Fruit fly (Drosophila melanogaster) whole organism, embryonic: ENCODE measurements around the gene smash.
A peak's percentile ranks its signal among the peaks of the same experiment; 100 is the strongest.

ENCODE experiments used
- Aef1 ChIP-seq: fragments of 200-800 bp; sonication (Bioruptor generic); IDR thresholded peaks from 3 replicates; pipeline ENCODE4 v1.3.6; 2022; ENCODE audit warnings: missing biosample characterization, missing genetic modification characterization
- B-H1 ChIP-seq: fragments of 200-800 bp; sonication (Bioruptor generic); IDR thresholded peaks from 3 replicates; pipeline ENCODE4 v1.3.6; 2022; ENCODE audit warnings: missing biosample characterization, missing genetic modification characterization
- CG11085 ChIP-seq: fragments of 200-800 bp; sonication (Bioruptor generic); IDR thresholded peaks from 2 replicates; pipeline ENCODE4 v1.3.6; 2022; ENCODE audit warnings: missing biosample characterization, missing genetic modification characterization
- CG11398 ChIP-seq: fragments of 200-800 bp; sonication (Bioruptor generic); optimal IDR thresholded peaks from 2 replicates; lab custom pipeline; 2016; ENCODE audit warnings: missing biosample characterization, missing genetic modification characterization
- CG11723 ChIP-seq: fragments of 200-800 bp; sonication (Bioruptor generic); optimal IDR thresholded peaks from 2 replicates; lab custom pipeline; 2017; ENCODE audit warnings: missing biosample characterization, mild to moderate bottlenecking, missing genetic modification characterization
- CG12391 ChIP-seq: fragments of 200-800 bp; sonication (Bioruptor generic); optimal IDR thresholded peaks from 3 replicates; lab custom pipeline; 2018; ENCODE audit warnings: missing biosample characterization, mild to moderate bottlenecking, missing genetic modification characterization, moderate library complexity
- CG13775 ChIP-seq: fragments of 200-800 bp; sonication (Bioruptor generic); optimal IDR thresholded peaks from 3 replicates; lab custom pipeline; 2017; ENCODE audit warnings: missing biosample characterization, mild to moderate bottlenecking, missing genetic modification characterization
- CG15696 ChIP-seq: fragments of 200-800 bp; sonication (Bioruptor generic); optimal IDR thresholded peaks from 2 replicates; lab custom pipeline; 2019; ENCODE audit warnings: missing biosample characterization, mild to moderate bottlenecking, missing genetic modification characterization, moderate library complexity
- CG16779 ChIP-seq: fragments of 200-800 bp; sonication (Bioruptor generic); IDR thresholded peaks from 2 replicates; pipeline ENCODE4 v1.3.6; 2022; ENCODE audit warnings: missing biosample characterization, missing genetic modification characterization
- CG30431 ChIP-seq: fragments of 200-800 bp; sonication (Bioruptor generic); optimal IDR thresholded peaks from 2 replicates; lab custom pipeline; 2017; ENCODE audit warnings: missing biosample characterization, missing genetic modification characterization
- CG31388 ChIP-seq: fragments of 200-800 bp; sonication (Bioruptor generic); optimal IDR thresholded peaks from 2 replicates; lab custom pipeline; 2016; ENCODE audit warnings: missing biosample characterization, missing genetic modification characterization
- CG32767 ChIP-seq: fragments of 200-800 bp; sonication (Bioruptor generic); IDR thresholded peaks from 2 replicates; pipeline ENCODE4 v1.3.6; 2022; ENCODE audit warnings: missing biosample characterization, missing genetic modification characterization
- CG34376 ChIP-seq: fragments of 200-800 bp; sonication (Bioruptor generic); optimal IDR thresholded peaks from 2 replicates; lab custom pipeline; 2018; ENCODE audit warnings: missing biosample characterization, mild to moderate bottlenecking, missing genetic modification characterization
- CG3838 ChIP-seq: fragments of 200-800 bp; sonication (Bioruptor generic); optimal IDR thresholded peaks from 3 replicates; lab custom pipeline; 2016; ENCODE audit warnings: missing biosample characterization, missing genetic modification characterization
- CG7745 ChIP-seq: fragments of 200-800 bp; sonication (Bioruptor generic); optimal IDR thresholded peaks from 2 replicates; lab custom pipeline; 2018; ENCODE audit warnings: missing biosample characterization, mild to moderate bottlenecking, missing genetic modification characterization, moderate library complexity
- CG7963 ChIP-seq: fragments of 200-800 bp; sonication (Bioruptor generic); IDR thresholded peaks from 3 replicates; pipeline ENCODE4 v1.3.6; 2022; ENCODE audit warnings: missing biosample characterization, missing genetic modification characterization; ENCODE audit not compliant: partially characterized antibody
- CoRest ChIP-seq: fragments of 200-800 bp; sonication (Bioruptor generic); optimal IDR thresholded peaks from 3 replicates; lab custom pipeline; 2018; ENCODE audit warnings: missing biosample characterization, mild to moderate bottlenecking, missing genetic modification characterization, moderate library complexity
- D ChIP-seq, 2 experiments: fragments of 200-800 bp in 1 of 2; fragments of >200 bp in 1 of 2; sonication (Bioruptor generic) in 1 of 2; optimal IDR thresholded peaks; 2 replicates in 1 of 2; 3 replicates in 1 of 2; lab custom pipeline; 2017; ENCODE audit warnings: mild to moderate bottlenecking in 1 of 2, missing biosample characterization in 1 of 2, missing genetic modification characterization in 1 of 2, missing genetic modification reagents in 1 of 2
- D19A ChIP-seq: fragments of 200-800 bp; optimal IDR thresholded peaks from 3 replicates; lab custom pipeline; 2019; ENCODE audit warnings: missing biosample characterization, mild to moderate bottlenecking, missing genetic modification characterization, moderate library complexity
- Dref ChIP-seq: fragments of 200-800 bp; sonication (Bioruptor generic); IDR thresholded peaks from 2 replicates; pipeline ENCODE4 v1.3.6; 2022; ENCODE audit warnings: missing biosample characterization, missing genetic modification characterization
- GATAe ChIP-seq: fragments of 200-800 bp; sonication (Bioruptor generic); conservative IDR thresholded peaks from 2 replicates; pipeline ENCODE4 v1.3.6; 2022; ENCODE audit warnings: missing biosample characterization, missing genetic modification characterization
- Hr51 ChIP-seq, 2 experiments: fragments of 200-800 bp; sonication (Bioruptor generic); optimal IDR thresholded peaks; 2 replicates in 1 of 2; 3 replicates in 1 of 2; lab custom pipeline; 2016 to 2018; ENCODE audit warnings: missing biosample characterization in 2 of 2, missing genetic modification characterization in 2 of 2, mild to moderate bottlenecking in 1 of 2, moderate library complexity in 1 of 2
- Lhr ChIP-seq: fragments of 200-800 bp; sonication (Bioruptor generic); optimal IDR thresholded peaks from 3 replicates; lab custom pipeline; 2017; ENCODE audit warnings: mild to moderate bottlenecking, missing biosample characterization, missing genetic modification reagents, missing genetic modification characterization
- Lpt ChIP-seq: fragments of >200 bp; optimal IDR thresholded peaks from 2 replicates; lab custom pipeline; 2018; ENCODE audit warnings: missing biosample characterization, missing genetic modification characterization
- MBD-R2 ChIP-seq: fragments of 200-800 bp; sonication (Bioruptor generic); IDR thresholded peaks from 2 replicates; pipeline ENCODE4 v1.3.6; 2022; ENCODE audit warnings: missing biosample characterization, missing genetic modification characterization
- NC2β ChIP-seq: fragments of 200-800 bp; sonication (Bioruptor generic); optimal IDR thresholded peaks from 2 replicates; lab custom pipeline; 2016; ENCODE audit warnings: missing biosample characterization, missing genetic modification characterization
- NFAT ChIP-seq: fragments of 200-800 bp; sonication (Bioruptor generic); IDR thresholded peaks from 2 replicates; pipeline ENCODE4 v1.3.6; 2022; ENCODE audit warnings: missing biosample characterization, missing genetic modification characterization
- NfI ChIP-seq: fragments of 200-800 bp; sonication (Bioruptor generic); optimal IDR thresholded peaks from 3 replicates; lab custom pipeline; 2018; ENCODE audit warnings: missing biosample characterization, mild to moderate bottlenecking, missing genetic modification characterization, moderate library complexity
- Ravus ChIP-seq: fragments of 200-800 bp; sonication (Bioruptor generic); IDR thresholded peaks from 2 replicates; pipeline ENCODE4 v1.3.6; 2022; ENCODE audit warnings: missing biosample characterization, missing genetic modification characterization
- Side ChIP-seq: fragments of 200-800 bp; sonication (Bioruptor generic); optimal IDR thresholded peaks from 2 replicates; lab custom pipeline; 2016; ENCODE audit warnings: missing biosample characterization, missing genetic modification characterization
- ab ChIP-seq: fragments of 200-800 bp; sonication (Bioruptor generic); optimal IDR thresholded peaks from 2 replicates; lab custom pipeline; 2016; ENCODE audit warnings: missing biosample characterization, missing genetic modification characterization
- ase ChIP-seq: fragments of 200-800 bp; sonication (Bioruptor generic); IDR thresholded peaks from 3 replicates; pipeline ENCODE4 v1.3.6; 2022; ENCODE audit warnings: missing biosample characterization, missing genetic modification characterization
- bsh ChIP-seq, 2 experiments: fragments of 200-800 bp; sonication (Bioruptor generic); optimal IDR thresholded peaks; 2 replicates each; lab custom pipeline; 2017 to 2018; ENCODE audit warnings: mild to moderate bottlenecking in 2 of 2, missing biosample characterization in 2 of 2, missing genetic modification characterization in 2 of 2, moderate library complexity in 1 of 2
- cato ChIP-seq: fragments of 200-800 bp; sonication (Bioruptor generic); optimal IDR thresholded peaks from 2 replicates; lab custom pipeline; 2016; ENCODE audit warnings: missing biosample characterization, missing genetic modification characterization, borderline replicate concordance
- cwo ChIP-seq: fragments of 200-800 bp; sonication (Bioruptor generic); optimal IDR thresholded peaks from 3 replicates; lab custom pipeline; 2017; ENCODE audit warnings: missing biosample characterization, missing genetic modification characterization, mild to moderate bottlenecking, moderate library complexity, missing genetic modification reagents
- dan ChIP-seq: fragments of 200-800 bp; sonication (Bioruptor generic); IDR thresholded peaks from 2 replicates; pipeline ENCODE4 v1.3.6; 2022; ENCODE audit warnings: missing biosample characterization, missing genetic modification characterization
- eyg ChIP-seq: fragments of 200-800 bp; sonication (Bioruptor generic); optimal IDR thresholded peaks from 3 replicates; lab custom pipeline; 2016; ENCODE audit warnings: missing biosample characterization, missing genetic modification characterization
- gcm2 ChIP-seq: fragments of 200-800 bp; sonication (Bioruptor generic); optimal IDR thresholded peaks from 2 replicates; lab custom pipeline; 2016; ENCODE audit warnings: missing biosample characterization, missing genetic modification characterization
- gfzf ChIP-seq: fragments of 200-800 bp; sonication (Bioruptor generic); optimal IDR thresholded peaks from 2 replicates; lab custom pipeline; 2016; ENCODE audit warnings: missing biosample characterization, mild to moderate bottlenecking, missing genetic modification characterization, moderate library complexity
- gsb-n ChIP-seq: fragments of 200-800 bp; sonication (Bioruptor generic); optimal IDR thresholded peaks from 3 replicates; lab custom pipeline; 2018; ENCODE audit warnings: missing biosample characterization, mild to moderate bottlenecking, missing genetic modification characterization
- hb ChIP-seq: fragments of 200-800 bp; sonication (Bioruptor generic); IDR thresholded peaks from 3 replicates; pipeline ENCODE4 v1.3.6; 2022; ENCODE audit warnings: missing biosample characterization, missing genetic modification characterization; ENCODE audit not compliant: partially characterized antibody
- lmd ChIP-seq: fragments of 200-800 bp; sonication (Bioruptor generic); IDR thresholded peaks from 2 replicates; pipeline ENCODE4 v1.3.6; 2022; ENCODE audit warnings: missing biosample characterization, missing genetic modification characterization
- mld ChIP-seq: fragments of 200-800 bp; sonication (Bioruptor generic); IDR thresholded peaks from 3 replicates; pipeline ENCODE4 v1.3.6; 2022; ENCODE audit warnings: missing biosample characterization, missing genetic modification characterization; ENCODE audit not compliant: partially characterized antibody
- pum ChIP-seq: fragments of 200-800 bp; sonication (Bioruptor generic); optimal IDR thresholded peaks from 2 replicates; lab custom pipeline; 2016; ENCODE audit warnings: missing biosample characterization, missing genetic modification characterization
- scrt ChIP-seq: fragments of 200-800 bp; sonication (Bioruptor generic); optimal IDR thresholded peaks from 2 replicates; lab custom pipeline; 2018; ENCODE audit warnings: missing biosample characterization, mild to moderate bottlenecking, missing genetic modification characterization, moderate library complexity
- sr ChIP-seq: fragments of 200-800 bp; sonication (Bioruptor generic); IDR thresholded peaks from 3 replicates; pipeline ENCODE4 v1.3.6; 2022; ENCODE audit warnings: missing biosample characterization, missing genetic modification characterization
- tap ChIP-seq: fragments of 200-800 bp; optimal IDR thresholded peaks from 3 replicates; lab custom pipeline; 2019; ENCODE audit warnings: missing biosample characterization, mild to moderate bottlenecking, missing genetic modification characterization, moderate library complexity

The smash gene

DNA sequence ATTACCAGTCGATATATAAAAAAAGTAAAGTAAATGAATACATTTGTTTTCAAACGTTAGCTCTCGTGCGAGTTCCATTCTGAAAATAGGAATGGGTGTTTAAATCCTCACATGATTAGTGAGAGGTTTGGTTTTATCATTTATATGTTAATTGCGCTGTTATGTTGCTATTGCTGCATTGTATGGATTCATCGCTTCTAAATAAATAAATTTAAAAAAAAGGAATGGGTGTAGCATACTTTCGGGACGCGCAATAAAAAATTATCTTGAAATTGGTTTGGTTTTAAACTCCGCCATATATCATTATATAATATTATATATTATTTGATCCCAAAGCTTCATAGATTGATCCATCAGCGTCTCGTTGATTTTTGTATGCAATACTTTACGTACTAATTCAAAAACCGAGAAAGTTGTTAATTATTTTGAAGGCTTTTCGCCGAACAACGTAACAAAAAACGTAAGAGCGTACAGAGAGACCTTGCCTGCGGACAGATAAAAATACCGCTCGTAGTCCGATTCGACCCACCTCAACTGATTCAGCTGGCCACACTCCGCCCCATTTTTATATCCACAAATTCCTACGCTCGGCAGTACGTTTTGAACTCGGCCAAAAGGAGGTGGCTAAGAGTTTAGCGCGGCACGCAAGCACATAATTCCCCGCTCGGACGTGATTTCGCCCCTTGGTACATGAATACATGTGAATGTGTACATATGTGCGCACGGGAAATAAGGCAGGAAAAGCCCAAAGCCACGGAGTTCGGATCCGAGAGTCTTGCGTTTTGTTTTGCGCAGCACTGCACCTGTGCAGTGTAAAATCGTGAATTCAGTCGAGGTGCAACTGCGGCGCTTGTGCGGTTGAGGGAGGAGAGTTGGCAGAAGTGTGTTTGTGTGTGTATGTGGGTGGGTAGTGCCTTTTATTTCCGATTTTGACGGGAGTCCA lies at the start of gene smash (continued):
- TF ChIP-seq gcm2 (GFP tag; lab: Kevin White, UChicago) (peak; percentile 13), tap (tag; lab: Kevin White, UChicago) (peak; percentile 38), CG34376 (GFP tag; lab: Kevin White, UChicago) (peak; percentile 51), pum (GFP tag; lab: Kevin White, UChicago) (no peak), CG31388 (GFP tag; lab: Kevin White, UChicago) (no peak), D (optimal IDR thresholded peaks at IDR 0.05; lab: Kevin White, UChicago) (peak; percentile 23), D (GFP tag; optimal IDR thresholded peaks at IDR 0.05; lab: Kevin White, UChicago) (no peak), CG11723 (GFP tag; lab: Kevin White, UChicago) (no peak), Lpt (GFP tag; lab: Kevin White, UChicago) (no peak), gsb-n (peak; percentile 49), CG11398 (no peak), NfI (GFP tag; lab: Kevin White, UChicago) (peak; percentile 10), hb (GFP tag; lab: Robert Waterston, UW) (peak; percentile 65; the same call in 1 of the 3 replicates), cwo (GFP tag; lab: Kevin White, UChicago) (peak; percentile 43), CG11085 (GFP tag; lab: Robert Waterston, UW) (peak; percentile 40; the same call in 1 of the 2 replicates), Lhr (GFP tag; lab: Kevin White, UChicago) (peak; percentile 100), CG16779 (GFP tag; lab: Robert Waterston, UW) (peak; percentile 76), eyg (peak; percentile 71), CoRest (tag; lab: Kevin White, UChicago) (no peak), sr (GFP tag; lab: Robert Waterston, UW) (peak; percentile 65; the same call in 2 of the 3 replicates), gfzf (GFP tag; lab: Kevin White, UChicago) (peak; percentile 94), D19A (tag; lab: Kevin White, UChicago) (no peak), dan (GFP tag; lab: Robert Waterston, UW) (no peak), lmd (GFP tag; lab: Robert Waterston, UW) (peak; percentile 29; the same call in 1 of the 2 replicates), Dref (GFP tag; lab: Robert Waterston, UW) (peak; percentile 40), CG13775 (no peak), Side (GFP tag; lab: Kevin White, UChicago) (peak; percentile 35), scrt (GFP tag; lab: Kevin White, UChicago) (peak; percentile 35), cato (no peak), NFAT (GFP tag; lab: Robert Waterston, UW) (peak; percentile 76), CG32767 (GFP tag; lab: Robert Waterston, UW) (peak; percentile 78), ase (GFP tag; lab: Robert Waterston, UW) (no peak), Hr51 (GFP tag; optimal IDR thresholded peaks at IDR 0.05; lab: Kevin White, UChicago) (peak in 1 of 2 experiments; percentile 47), CG12391 (tag; lab: Kevin White, UChicago) (peak; percentile 4), CG7745 (tag; lab: Kevin White, UChicago) (peak; percentile 3), CG15696 (tag; lab: Kevin White, UChicago) (no peak), GATAe (GFP tag; lab: Robert Waterston, UW) (no peak), CG7963 (GFP tag; lab: Robert Waterston, UW) (peak; percentile 45; the same call in 1 of the 3 replicates), ab (GFP tag; lab: Kevin White, UChicago) (peak; percentile 3), CG3838 (GFP tag; lab: Kevin White, UChicago) (no peak), MBD-R2 (GFP tag; lab: Robert Waterston, UW) (peak; percentile 54), NC2β (GFP tag; lab: Kevin White, UChicago) (peak; percentile 30), Aef1 (GFP tag; lab: Robert Waterston, UW) (no peak), Ravus (GFP tag; lab: Robert Waterston, UW) (no peak), B-H1 (GFP tag; lab: Robert Waterston, UW) (no peak), CG30431 (GFP tag; lab: Kevin White, UChicago) (no peak), mld (GFP tag; lab: Robert Waterston, UW) (no peak), bsh (GFP tag; optimal IDR thresholded peaks at IDR 0.05; lab: Kevin White, UChicago) (peak in 1 of 2 experiments; percentile 39)
